Fruit fly (Drosophila melanogaster) whole organism, embryonic: ENCODE measurements around the gene CG32448.

Experiments used
- Aef1 ChIP-seq: fragments of 200-800 bp; sonication (Bioruptor generic); IDR thresholded peaks from 3 replicates; pipeline ENCODE4 v1.3.6; 2022; ENCODE audit warnings: missing biosample characterization, missing genetic modification characterization
- Bdp1 ChIP-seq: fragments of 200-800 bp; sonication (Bioruptor generic); optimal IDR thresholded peaks from 3 replicates; lab custom pipeline; 2016; ENCODE audit warnings: missing biosample characterization, missing genetic modification characterization
- CG11093 ChIP-seq: fragments of 200-800 bp; sonication (Bioruptor generic); IDR thresholded peaks from 3 replicates; pipeline ENCODE4 v1.3.6; 2022; ENCODE audit warnings: missing biosample characterization, missing genetic modification characterization
- CG12769 ChIP-seq: fragments of 200-800 bp; sonication (Bioruptor generic); optimal IDR thresholded peaks from 2 replicates; lab custom pipeline; 2019; ENCODE audit warnings: missing biosample characterization, mild to moderate bottlenecking, missing genetic modification characterization, moderate library complexity
- CG15011 ChIP-seq: fragments of 200-800 bp; sonication (Bioruptor generic); optimal IDR thresholded peaks from 3 replicates; lab custom pipeline; 2018; ENCODE audit warnings: missing biosample characterization, mild to moderate bottlenecking, missing genetic modification characterization
- CG15601 ChIP-seq: fragments of 200-800 bp; sonication (Bioruptor generic); optimal IDR thresholded peaks from 3 replicates; lab custom pipeline; 2019; ENCODE audit warnings: missing biosample characterization, mild to moderate bottlenecking, missing genetic modification characterization, moderate library complexity
- CG16815 ChIP-seq: fragments of 200-800 bp; sonication (Bioruptor generic); optimal IDR thresholded peaks from 3 replicates; lab custom pipeline; 2017; ENCODE audit warnings: missing biosample characterization, mild to moderate bottlenecking, missing genetic modification characterization
- CG17359 ChIP-seq: fragments of 200-800 bp; sonication (Bioruptor generic); optimal IDR thresholded peaks from 3 replicates; lab custom pipeline; 2018; ENCODE audit warnings: missing biosample characterization, mild to moderate bottlenecking, missing genetic modification characterization, moderate library complexity
- CG17912 ChIP-seq: fragments of 200-800 bp; sonication (Bioruptor generic); optimal IDR thresholded peaks from 2 replicates; lab custom pipeline; 2018; ENCODE audit warnings: missing biosample characterization, mild to moderate bottlenecking, missing genetic modification characterization
- CG18476 ChIP-seq: fragments of 200-800 bp; sonication (Bioruptor generic); optimal IDR thresholded peaks from 2 replicates; lab custom pipeline; 2016; ENCODE audit warnings: missing biosample characterization, mild to moderate bottlenecking, missing genetic modification characterization
- CG2199 ChIP-seq: fragments of 200-800 bp; sonication (Bioruptor generic); IDR thresholded peaks from 3 replicates; pipeline ENCODE4 v1.3.6; 2022; ENCODE audit warnings: missing biosample characterization, missing genetic modification characterization
- CG3838 ChIP-seq: fragments of 200-800 bp; sonication (Bioruptor generic); optimal IDR thresholded peaks from 3 replicates; lab custom pipeline; 2016; ENCODE audit warnings: missing biosample characterization, missing genetic modification characterization
- CG4282 ChIP-seq: fragments of 200-800 bp; sonication (Bioruptor generic); optimal IDR thresholded peaks from 2 replicates; lab custom pipeline; 2016; ENCODE audit warnings: missing biosample characterization, missing genetic modification characterization
- CG4328 ChIP-seq: fragments of 200-800 bp; sonication (Bioruptor generic); optimal IDR thresholded peaks from 3 replicates; lab custom pipeline; 2017; ENCODE audit warnings: missing biosample characterization, missing genetic modification reagents, missing genetic modification characterization
- CG4730 ChIP-seq: fragments of 200-800 bp; sonication (Bioruptor generic); IDR thresholded peaks from 2 replicates; pipeline ENCODE4 v1.3.6; 2022; ENCODE audit warnings: missing biosample characterization, missing genetic modification characterization
- CG7372 ChIP-seq: fragments of 200-800 bp; sonication (Bioruptor generic); IDR thresholded peaks from 2 replicates; pipeline ENCODE4 v1.3.6; 2022; ENCODE audit warnings: missing biosample characterization, missing genetic modification characterization
- CG7745 ChIP-seq: fragments of 200-800 bp; sonication (Bioruptor generic); optimal IDR thresholded peaks from 2 replicates; lab custom pipeline; 2018; ENCODE audit warnings: missing biosample characterization, mild to moderate bottlenecking, missing genetic modification characterization, moderate library complexity
- CG7786 ChIP-seq: fragments of 200-800 bp; sonication (Bioruptor generic); optimal IDR thresholded peaks from 2 replicates; lab custom pipeline; 2016; ENCODE audit warnings: missing biosample characterization, missing genetic modification characterization
- CG8290 ChIP-seq, 3 experiments: fragments of 200-800 bp; sonication (Bioruptor generic); optimal IDR thresholded peaks; 2 replicates each; lab custom pipeline; 2016 to 2019; ENCODE audit warnings: missing biosample characterization in 3 of 3, missing genetic modification characterization in 3 of 3, mild to moderate bottlenecking in 2 of 3, moderate library complexity in 1 of 3
- CG8478 ChIP-seq: fragments of >200 bp; optimal IDR thresholded peaks from 2 replicates; lab custom pipeline; 2018
- CG9437 ChIP-seq: fragments of 200-800 bp; sonication (Bioruptor generic); optimal IDR thresholded peaks from 2 replicates; lab custom pipeline; 2018; ENCODE audit warnings: missing biosample characterization, mild to moderate bottlenecking, missing genetic modification characterization
- CTCF ChIP-seq: fragments of 200-800 bp; sonication (Bioruptor generic); optimal IDR thresholded peaks from 2 replicates; lab custom pipeline; 2017; ENCODE audit warnings: missing biosample characterization, mild to moderate bottlenecking, missing genetic modification characterization, moderate library complexity
- CrebB ChIP-seq: fragments of 200-800 bp; sonication (Bioruptor generic); optimal IDR thresholded peaks from 3 replicates; lab custom pipeline; 2018; ENCODE audit warnings: missing biosample characterization, mild to moderate bottlenecking, missing genetic modification characterization
- Dip3 ChIP-seq: fragments of 200-800 bp; sonication (Bioruptor generic); optimal IDR thresholded peaks from 3 replicates; lab custom pipeline; 2016; ENCODE audit warnings: missing biosample characterization, missing genetic modification characterization
- Fer3 ChIP-seq: fragments of 200-800 bp; sonication (Bioruptor generic); optimal IDR thresholded peaks from 2 replicates; lab custom pipeline; 2018; ENCODE audit warnings: missing biosample characterization, mild to moderate bottlenecking, missing genetic modification characterization, moderate library complexity
- HLH3B ChIP-seq: fragments of 200-800 bp; sonication (Bioruptor generic); IDR thresholded peaks from 2 replicates; pipeline ENCODE4 v1.3.6; 2022; ENCODE audit warnings: missing biosample characterization, missing genetic modification characterization
- Hr51 ChIP-seq, 2 experiments: fragments of 200-800 bp; sonication (Bioruptor generic); optimal IDR thresholded peaks; 2 replicates in 1 of 2; 3 replicates in 1 of 2; lab custom pipeline; 2016 to 2018; ENCODE audit warnings: missing biosample characterization in 2 of 2, missing genetic modification characterization in 2 of 2, mild to moderate bottlenecking in 1 of 2, moderate library complexity in 1 of 2
- Opbp ChIP-seq: fragments of 200-800 bp; sonication (Bioruptor generic); IDR thresholded peaks from 3 replicates; pipeline ENCODE4 v1.3.6; 2022; ENCODE audit warnings: missing biosample characterization, missing genetic modification characterization; ENCODE audit not compliant: partially characterized antibody
- Taf1 ChIP-seq: fragments of 200-800 bp; sonication (Bioruptor generic); IDR thresholded peaks from 2 replicates; pipeline ENCODE4 v1.3.6; 2022; ENCODE audit warnings: missing biosample characterization, missing genetic modification characterization
- caup ChIP-seq: fragments of 200-800 bp; sonication (Bioruptor generic); optimal IDR thresholded peaks from 3 replicates; lab custom pipeline; 2017; ENCODE audit warnings: missing biosample characterization, mild to moderate bottlenecking, missing genetic modification characterization, moderate library complexity; ENCODE audit not compliant: severe bottlenecking
- chinmo ChIP-seq: fragments of 200-800 bp; sonication (Bioruptor generic); IDR thresholded peaks from 4 replicates; pipeline ENCODE4 v1.3.6; 2022; ENCODE audit warnings: missing biosample characterization, missing genetic modification characterization; ENCODE audit not compliant: partially characterized antibody
- crc ChIP-seq: fragments of 200-800 bp; sonication (Bioruptor generic); optimal IDR thresholded peaks from 2 replicates; lab custom pipeline; 2016; ENCODE audit warnings: missing biosample characterization, missing genetic modification characterization
- dmrt11E ChIP-seq: fragments of 200-800 bp; sonication (Bioruptor generic); optimal IDR thresholded peaks from 3 replicates; lab custom pipeline; 2018; ENCODE audit warnings: missing biosample characterization, mild to moderate bottlenecking, missing genetic modification characterization, moderate library complexity
- esg ChIP-seq: fragments of 200-800 bp; sonication (Bioruptor generic); conservative IDR thresholded peaks from 2 replicates; pipeline ENCODE4 v1.3.6; 2022; ENCODE audit warnings: missing biosample characterization, missing genetic modification characterization
- exex ChIP-seq: fragments of 200-800 bp; sonication (Bioruptor generic); optimal IDR thresholded peaks from 4 replicates; lab custom pipeline; 2018; ENCODE audit warnings: missing biosample characterization, mild to moderate bottlenecking, missing genetic modification characterization, moderate library complexity
- fd3F ChIP-seq: fragments of 200-800 bp; sonication (Bioruptor generic); optimal IDR thresholded peaks from 2 replicates; lab custom pipeline; 2018; ENCODE audit warnings: missing biosample characterization, mild to moderate bottlenecking, missing genetic modification characterization, moderate library complexity
- ind ChIP-seq: fragments of 200-800 bp; sonication (Bioruptor generic); optimal IDR thresholded peaks from 3 replicates; lab custom pipeline; 2016; ENCODE audit warnings: missing biosample characterization, missing genetic modification characterization
- lola ChIP-seq, 3 experiments: fragments of >200 bp in 2 of 3; fragments of 200-800 bp in 1 of 3; sonication (Bioruptor generic) in 1 of 3; optimal IDR thresholded peaks; 2 replicates each; lab custom pipeline; 2017 to 2019; ENCODE audit warnings: missing biosample characterization in 3 of 3, missing genetic modification characterization in 3 of 3, mild to moderate bottlenecking in 1 of 3, moderate library complexity in 1 of 3
- nau ChIP-seq: fragments of 200-800 bp; sonication (Bioruptor generic); optimal IDR thresholded peaks from 3 replicates; lab custom pipeline; 2017; ENCODE audit warnings: missing biosample characterization, mild to moderate bottlenecking, missing genetic modification characterization, missing genetic modification reagents
- nerfin-2 ChIP-seq: fragments of 200-800 bp; sonication (Bioruptor generic); IDR thresholded peaks from 2 replicates; pipeline ENCODE4 v1.3.6; 2022; ENCODE audit warnings: missing biosample characterization, missing genetic modification characterization; ENCODE audit not compliant: partially characterized antibody
- otp ChIP-seq: fragments of 200-800 bp; sonication (Bioruptor generic); IDR thresholded peaks from 3 replicates; pipeline ENCODE4, ENCODE4 v1.3.6; 2022; ENCODE audit warnings: missing biosample characterization, missing genetic modification characterization
- pan ChIP-seq, 4 experiments: fragments of >200 bp in 3 of 4; fragments of 200-800 bp in 1 of 4; sonication (Bioruptor generic) in 1 of 4; optimal IDR thresholded peaks in 3 of 4; IDR thresholded peaks in 1 of 4; 2 replicates each; pipeline versions ENCODE4 v1.3.6 to Lab custom; 2017 to 2022; ENCODE audit warnings: missing biosample characterization in 2 of 4, missing genetic modification characterization in 2 of 4, mixed read lengths in 1 of 4
- peb ChIP-seq: fragments of 200-800 bp; sonication (Bioruptor generic); IDR thresholded peaks from 2 replicates; pipeline ENCODE4 v1.3.6; 2022; ENCODE audit warnings: missing biosample characterization, missing genetic modification characterization
- pnt ChIP-seq: fragments of 200-800 bp; sonication (Bioruptor generic); optimal IDR thresholded peaks from 3 replicates; lab custom pipeline; 2016; ENCODE audit warnings: missing biosample characterization, missing genetic modification characterization
- pum ChIP-seq: fragments of 200-800 bp; sonication (Bioruptor generic); optimal IDR thresholded peaks from 2 replicates; lab custom pipeline; 2016; ENCODE audit warnings: missing biosample characterization, missing genetic modification characterization
- run ChIP-seq: fragments of 200-800 bp; sonication (Bioruptor generic); optimal IDR thresholded peaks from 3 replicates; lab custom pipeline; 2018; ENCODE audit warnings: missing biosample characterization, mild to moderate bottlenecking, missing genetic modification characterization
- scrt ChIP-seq: fragments of 200-800 bp; sonication (Bioruptor generic); optimal IDR thresholded peaks from 2 replicates; lab custom pipeline; 2018; ENCODE audit warnings: missing biosample characterization, mild to moderate bottlenecking, missing genetic modification characterization, moderate library complexity
- sima ChIP-seq: fragments of 200-800 bp; sonication (Bioruptor generic); optimal IDR thresholded peaks from 2 replicates; lab custom pipeline; 2016; ENCODE audit warnings: missing biosample characterization, missing genetic modification characterization
- slp2 ChIP-seq: fragments of 200-800 bp; sonication (Bioruptor generic); optimal IDR thresholded peaks from 2 replicates; lab custom pipeline; 2016; ENCODE audit warnings: missing biosample characterization, missing genetic modification characterization
- trem ChIP-seq: fragments of 200-800 bp; optimal IDR thresholded peaks from 3 replicates; lab custom pipeline; 2019; ENCODE audit warnings: missing biosample characterization, mild to moderate bottlenecking, missing genetic modification characterization, moderate library complexity

CG32448 gene

DNA sequence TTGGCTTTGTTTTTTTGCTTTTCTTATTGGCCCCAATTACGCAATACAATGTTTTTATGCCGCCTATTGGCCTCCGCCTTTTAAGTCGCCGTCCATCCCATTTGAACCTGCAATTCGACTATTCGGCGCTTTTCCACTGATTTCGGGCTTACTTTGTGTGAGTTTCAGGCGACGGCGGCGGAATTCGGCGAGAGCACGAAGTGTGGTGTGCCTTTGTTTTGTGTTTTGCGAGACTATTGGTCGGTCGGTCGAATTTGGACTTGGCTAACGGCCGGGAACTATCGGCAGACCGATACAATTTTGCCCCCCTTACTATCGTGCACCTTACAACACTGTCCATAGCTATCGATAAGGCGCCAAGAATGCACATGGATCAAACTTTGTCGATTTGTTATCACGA is 12.8 kb upstream of the CG32448 start, which contains the start of gene P5CDh1 (continued):
- TF ChIP-seq CG7745 (tag; lab: Kevin White, UChicago) (no peak), CG4282 (GFP tag; lab: Kevin White, UChicago) (peak; percentile 11), pan (optimal IDR thresholded peaks at IDR 0.05; lab: Kevin White, UChicago) (no peak), pan (GFP tag; optimal IDR thresholded peaks at IDR 0.05 in 1 of 2, IDR thresholded peaks at IDR 0.05 in 1 of 2) (no peak), CG17912 (GFP tag; lab: Kevin White, UChicago) (no peak), CG18476 (GFP tag; lab: Kevin White, UChicago) (no peak), CTCF (GFP tag; lab: Kevin White, UChicago) (peak; percentile 37), CG16815 (GFP tag; lab: Kevin White, UChicago) (no peak), CG4328 (GFP tag; lab: Kevin White, UChicago) (no peak), CG9437 (GFP tag; lab: Kevin White, UChicago) (no peak), esg (GFP tag; lab: Robert Waterston, UW) (no peak), Dip3 (GFP tag; lab: Kevin White, UChicago) (peak; percentile 1), Aef1 (GFP tag; lab: Robert Waterston, UW) (no peak), CG17359 (tag; lab: Kevin White, UChicago) (peak; percentile 2), chinmo (GFP tag; lab: Robert Waterston, UW) (peak; percentile 93), pum (GFP tag; lab: Kevin White, UChicago) (no peak), caup (GFP tag; lab: Kevin White, UChicago) (peak; percentile 50), CG7786 (GFP tag; lab: Kevin White, UChicago) (peak; percentile 3), Bdp1 (GFP tag; lab: Kevin White, UChicago) (peak; percentile 15), Hr51 (GFP tag; optimal IDR thresholded peaks at IDR 0.05; lab: Kevin White, UChicago) (peak in 1 of 2 experiments; percentile 51), CG7372 (GFP tag; lab: Robert Waterston, UW) (no peak), CG3838 (no peak), CG15601 (no peak), CG12769 (peak; percentile 52), HLH3B (GFP tag; lab: Robert Waterston, UW) (no peak), scrt (GFP tag; lab: Kevin White, UChicago) (no peak), crc (no peak), CG2199 (no peak), CG8290 (GFP tag; optimal IDR thresholded peaks at IDR 0.05; lab: Kevin White, UChicago) (no peak), CG8290 (tag; optimal IDR thresholded peaks at IDR 0.05; lab: Kevin White, UChicago) (peak in 1 of 2 experiments; percentile 83), fd3F (no peak), CG11093 (no peak), Taf1 (GFP tag; lab: Robert Waterston, UW) (no peak), dmrt11E (tag; lab: Kevin White, UChicago) (no peak), Fer3 (peak; percentile 33), slp2 (GFP tag; lab: Kevin White, UChicago) (no peak), nerfin-2 (GFP tag; lab: Robert Waterston, UW) (peak; percentile 86), otp (GFP tag; lab: Robert Waterston, UW) (no peak), trem (tag; lab: Kevin White, UChicago) (peak; percentile 46), pnt (GFP tag; lab: Kevin White, UChicago) (no peak), nau (GFP tag; lab: Kevin White, UChicago) (no peak), sima (GFP tag; lab: Kevin White, UChicago) (no peak), peb (GFP tag; lab: Robert Waterston, UW) (no peak), run (tag; lab: Kevin White, UChicago) (no peak), CG4730 (GFP tag; lab: Robert Waterston, UW) (no peak), CrebB (tag; lab: Kevin White, UChicago) (peak; percentile 26), exex (tag; lab: Kevin White, UChicago) (no peak), CG8478 (lab: Kevin White, UChicago) (no peak), CG15011 (GFP tag; lab: Kevin White, UChicago) (no peak), ind (peak; percentile 41), lola (GFP tag; optimal IDR thresholded peaks at IDR 0.05; lab: Kevin White, UChicago) (no peak), Opbp (peak; percentile 90)
